Worm (Caenorhabditis elegans): ENCODE data around the gene Y75B8A.31.

DNA sequence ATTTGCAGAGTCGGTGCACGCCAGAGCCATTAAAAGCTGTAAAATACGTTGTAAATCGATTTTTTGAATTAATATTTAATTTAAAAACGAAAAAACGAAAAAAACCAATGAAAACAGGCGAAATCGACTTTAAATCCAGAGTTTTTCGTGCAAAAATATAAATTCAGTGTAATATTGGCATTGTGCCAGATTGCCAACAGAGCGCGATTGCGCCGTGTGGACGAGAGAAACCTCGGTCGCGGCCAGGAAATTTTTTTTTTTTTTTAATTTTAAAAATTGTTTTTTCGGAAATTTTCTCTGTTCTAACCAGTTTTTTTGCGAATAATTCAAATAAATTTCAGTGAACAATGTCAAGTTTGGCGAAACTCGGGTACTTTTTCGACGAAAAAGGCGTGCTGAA is at the start of gene Y75B8A.31, which contains the start of gene pph-4.1:
- TF ChIP-seq mep-1 (tag; optimal IDR thresholded peaks at IDR 0.05) (peak; percentile 82), nhr-76 (tag; optimal IDR thresholded peaks at IDR 0.05) (no peak), nhr-12 (tag; optimal IDR thresholded peaks at IDR 0.05) (no peak), lin-13 (tag; optimal IDR thresholded peaks at IDR 0.05) (peak; percentile 62), ceh-43 (GFP tag; optimal IDR thresholded peaks at IDR 0.05) (no peak), lsy-2 (tag; optimal IDR thresholded peaks at IDR 0.05) (peak; percentile 74), mab-5 (tag; optimal IDR thresholded peaks at IDR 0.05) (no peak), ceh-83 (GFP tag; optimal IDR thresholded peaks at IDR 0.05) (no peak)
